Fruit fly (Drosophila melanogaster): ENCODE results near the gene Fkbp39.
A peak's percentile ranks its signal among the peaks of the same experiment; 100 is the strongest.

Fkbp39 gene

DNA sequence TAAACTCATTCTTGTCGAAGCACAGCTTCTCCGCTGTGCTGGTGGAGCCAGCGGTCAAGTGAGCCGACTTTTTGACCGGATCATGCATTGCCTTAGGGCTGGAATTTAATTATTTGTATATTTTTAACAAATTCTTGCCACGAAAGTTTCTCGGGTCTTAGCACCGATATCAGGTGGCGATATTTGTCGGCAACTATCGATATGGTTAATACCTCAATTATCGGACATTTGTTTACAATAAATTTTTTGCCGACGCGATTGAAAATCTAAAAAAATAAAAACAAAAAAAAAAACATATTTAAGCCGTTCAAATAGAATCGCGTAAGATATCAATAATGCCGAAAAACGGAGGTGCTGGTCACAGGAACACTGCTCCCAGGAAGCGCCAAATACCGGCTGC lies 28.6 kb upstream of the Fkbp39 start, which contains the start of the genes Cog2 and Trax (continued):
- no peak for TF ChIP-seq mirr (GFP tag; optimal IDR thresholded peaks at IDR 0.05)
- TF ChIP-seq CG3163 (GFP tag; optimal IDR thresholded peaks at IDR 0.05) = no peak
- TF ChIP-seq vnd (GFP tag; IDR thresholded peaks at IDR 0.05; ENCODE audit: partially characterized antibody) = peak; percentile 82
- peak; percentile 7 for TF ChIP-seq CG1603 (tag; optimal IDR thresholded peaks at IDR 0.05)
- peak; percentile 75 for TF ChIP-seq CG7963 (GFP tag; IDR thresholded peaks at IDR 0.05; ENCODE audit: partially characterized antibody)
- TF ChIP-seq pzg (GFP tag; optimal IDR thresholded peaks at IDR 0.05) = peak; percentile 36
- TF ChIP-seq sd (tag; optimal IDR thresholded peaks at IDR 0.05) = no peak
- no peak for TF ChIP-seq ERR (GFP tag; optimal IDR thresholded peaks at IDR 0.05)
- peak; percentile 94 for TF ChIP-seq Doc3 (GFP tag; IDR thresholded peaks at IDR 0.05; ENCODE audit: partially characterized antibody)
- peak; percentile 72 for TF ChIP-seq CG14860 (GFP tag; IDR thresholded peaks at IDR 0.05; ENCODE audit: partially characterized antibody)
- TF ChIP-seq jing (GFP tag; optimal IDR thresholded peaks at IDR 0.05) = no peak
- peak; percentile 85; the same call in 2 of the 3 replicates for TF ChIP-seq Opbp (GFP tag; IDR thresholded peaks at IDR 0.05; ENCODE audit: partially characterized antibody)
- no peak for TF ChIP-seq Dek (tag; optimal IDR thresholded peaks at IDR 0.05)
- TF ChIP-seq CG15601 (tag; optimal IDR thresholded peaks at IDR 0.05) = no peak
- no peak for TF ChIP-seq twi (tag; optimal IDR thresholded peaks at IDR 0.05)
- no peak for TF ChIP-seq tio (GFP tag; optimal IDR thresholded peaks at IDR 0.05)
- TF ChIP-seq sna (GFP tag; IDR thresholded peaks at IDR 0.05; ENCODE audit: partially characterized antibody) = peak; percentile 92
- peak; percentile 49 for TF ChIP-seq CG4617 (GFP tag; optimal IDR thresholded peaks at IDR 0.05; ENCODE audit: borderline replicate concordance)
- TF ChIP-seq CG34224 (GFP tag; IDR thresholded peaks at IDR 0.05; ENCODE audit: partially characterized antibody) = peak; percentile 94
- peak; percentile 60 for TF ChIP-seq CG10267 (tag; optimal IDR thresholded peaks at IDR 0.05)
- TF ChIP-seq CG7271 (tag; optimal IDR thresholded peaks at IDR 0.05) = no peak
- TF ChIP-seq knrl (GFP tag; IDR thresholded peaks at IDR 0.05; ENCODE audit: partially characterized antibody) = peak; percentile 77
- peak; percentile 76 for TF ChIP-seq Dref (GFP tag; IDR thresholded peaks at IDR 0.05)
- peak; percentile 53; the same call in 1 of the 2 replicates for TF ChIP-seq nerfin-2 (GFP tag; IDR thresholded peaks at IDR 0.05; ENCODE audit: partially characterized antibody)
- TF ChIP-seq CG7987 (GFP tag; optimal IDR thresholded peaks at IDR 0.05) = no peak
- TF ChIP-seq phol (tag; optimal IDR thresholded peaks at IDR 0.05) = peak; percentile 6
- TF ChIP-seq vvl (GFP tag; IDR thresholded peaks at IDR 0.05) = no peak
- TF ChIP-seq E2f2 (GFP tag; IDR thresholded peaks at IDR 0.05) = peak; percentile 33; the same call in 1 of the 2 replicates
- peak; percentile 83 for TF ChIP-seq hbn (GFP tag; IDR thresholded peaks at IDR 0.05; ENCODE audit: partially characterized antibody)
- TF ChIP-seq zen2 (GFP tag; IDR thresholded peaks at IDR 0.05; ENCODE audit: partially characterized antibody) = peak; percentile 92
- TF ChIP-seq Hmr (GFP tag; optimal IDR thresholded peaks at IDR 0.05) = no peak
- TF ChIP-seq CG13287 (GFP tag; IDR thresholded peaks at IDR 0.05; ENCODE audit: partially characterized antibody) = peak; percentile 95
- peak; percentile 41 for TF ChIP-seq Sin3A (optimal IDR thresholded peaks at IDR 0.05)
- TF ChIP-seq Bgb (GFP tag; IDR thresholded peaks at IDR 0.05; ENCODE audit: partially characterized antibody) = peak; percentile 87
- TF ChIP-seq MBD-R2 (GFP tag; IDR thresholded peaks at IDR 0.05) = peak; percentile 82
- TF ChIP-seq Hand (GFP tag; optimal IDR thresholded peaks at IDR 0.05) = no peak
- no peak for TF ChIP-seq run (tag; optimal IDR thresholded peaks at IDR 0.05)
- TF ChIP-seq jigr1 (GFP tag; IDR thresholded peaks at IDR 0.05) = no peak
- no peak for TF ChIP-seq CG1233 (GFP tag; optimal IDR thresholded peaks at IDR 0.05)
- peak; percentile 54 for TF ChIP-seq MESR4 (GFP tag; optimal IDR thresholded peaks at IDR 0.05)

Measured in whole organism, embryonic.